Worm (Caenorhabditis elegans): Measurements from ENCODE around the gene let-92.

- TF ChIP-seq ceh-83 (GFP tag; optimal IDR thresholded peaks at IDR 0.05) (no peak), nhr-237 (tag; optimal IDR thresholded peaks at IDR 0.05) (no peak), unc-62 (GFP tag; optimal IDR thresholded peaks at IDR 0.05) (no peak), snpc-4 (tag; optimal IDR thresholded peaks at IDR 0.05) (no peak), ham-2 (GFP tag; optimal IDR thresholded peaks at IDR 0.05) (no peak), elt-3 (tag; optimal IDR thresholded peaks at IDR 0.05) (no peak), cnd-1 (tag; optimal IDR thresholded peaks at IDR 0.05) (peak; percentile 92), unc-39 (tag; optimal IDR thresholded peaks at IDR 0.05) (no peak), blmp-1 (tag; optimal IDR thresholded peaks at IDR 0.05) (no peak)
Observed at ce11 chrIV:11867652-11868232, 9.5 kb downstream of the let-92 start.
